Worm (Caenorhabditis elegans): ENCODE results near the gene chk-1.

DNA sequence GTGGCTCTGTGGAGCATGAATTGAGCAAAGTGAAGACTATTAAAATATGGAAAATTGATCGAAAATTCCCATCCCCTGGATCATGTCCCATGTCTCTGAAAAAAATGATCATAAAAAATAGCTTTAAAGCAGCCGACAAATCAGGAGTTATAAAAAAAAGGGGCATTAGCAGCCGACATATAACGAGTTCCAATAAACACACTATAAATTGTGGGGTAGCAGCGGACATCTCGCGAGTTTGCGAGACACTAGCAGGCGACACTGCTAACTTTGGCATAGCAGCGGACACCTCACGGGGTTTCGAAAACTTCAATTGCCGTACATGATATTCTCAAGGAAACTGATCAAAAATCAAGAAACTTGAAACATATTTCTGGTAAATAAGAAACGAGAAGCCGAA lies 20.0 kb downstream of the chk-1 start, which contains the start of gene hpo-36:
- no peak for TF ChIP-seq him-1 (tag; optimal IDR thresholded peaks at IDR 0.05)
- no peak for TF ChIP-seq W03F9.2 (tag; optimal IDR thresholded peaks at IDR 0.05)
